Worm (Caenorhabditis elegans) whole organism, L2 larva: ENCODE results near the gene nhr-80.

Experiments
- alr-1 ChIP-seq: fragments of 150-350 bp; optimal IDR thresholded peaks from 2 replicates; lab custom pipeline; 2014; ENCODE audit warnings: missing biosample characterization, missing genetic modification characterization
- elt-1 ChIP-seq: fragments of 150-350 bp; optimal IDR thresholded peaks from 2 replicates; lab custom pipeline; 2014; ENCODE audit warnings: missing biosample characterization, missing genetic modification characterization
- fos-1 ChIP-seq: fragments of 150-350 bp; optimal IDR thresholded peaks from 2 replicates; lab custom pipeline; 2014; ENCODE audit warnings: missing biosample characterization, missing genetic modification characterization
- lin-39 ChIP-seq: fragments of 150-350 bp; optimal IDR thresholded peaks from 2 replicates; lab custom pipeline; 2014; ENCODE audit warnings: missing biosample characterization, missing genetic modification reagents, missing genetic modification characterization
- nhr-11 ChIP-seq: fragments of 150-350 bp; optimal IDR thresholded peaks from 2 replicates; lab custom pipeline; 2014; ENCODE audit warnings: missing biosample characterization, missing genetic modification characterization
- nhr-25 ChIP-seq: fragments of 150-350 bp; sonication (generic microtip); optimal IDR thresholded peaks from 3 replicates; lab custom pipeline; 2014; ENCODE audit warnings: missing biosample characterization, missing genetic modification characterization
- sem-4 ChIP-seq: fragments of 150-350 bp; optimal IDR thresholded peaks from 2 replicates; lab custom pipeline; 2014; ENCODE audit warnings: missing biosample characterization, missing genetic modification reagents, missing genetic modification characterization
- skn-1 ChIP-seq: sonication (generic microtip); optimal IDR thresholded peaks from 2 replicates; lab custom pipeline; 2017; ENCODE audit warnings: missing biosample characterization, missing genetic modification characterization
- snpc-4 ChIP-seq: fragments of 150-350 bp; optimal IDR thresholded peaks from 2 replicates; lab custom pipeline; 2014; ENCODE audit warnings: missing biosample characterization, missing genetic modification characterization
- unc-39 ChIP-seq: fragments of 150-350 bp; optimal IDR thresholded peaks from 2 replicates; lab custom pipeline; 2014; ENCODE audit warnings: missing biosample characterization, missing genetic modification characterization
- unc-62 ChIP-seq: fragments of 150-350 bp; optimal IDR thresholded peaks from 2 replicates; lab custom pipeline; 2014; ENCODE audit warnings: missing biosample characterization, missing genetic modification reagents, missing genetic modification characterization
- ztf-11 ChIP-seq: sonication (generic microtip); optimal IDR thresholded peaks from 2 replicates; lab custom pipeline; 2017; ENCODE audit warnings: missing biosample characterization, missing genetic modification characterization
- ztf-4 ChIP-seq: fragments of 150-350 bp; optimal IDR thresholded peaks from 2 replicates; lab custom pipeline; 2014; ENCODE audit warnings: missing biosample characterization, missing genetic modification characterization

DNA sequence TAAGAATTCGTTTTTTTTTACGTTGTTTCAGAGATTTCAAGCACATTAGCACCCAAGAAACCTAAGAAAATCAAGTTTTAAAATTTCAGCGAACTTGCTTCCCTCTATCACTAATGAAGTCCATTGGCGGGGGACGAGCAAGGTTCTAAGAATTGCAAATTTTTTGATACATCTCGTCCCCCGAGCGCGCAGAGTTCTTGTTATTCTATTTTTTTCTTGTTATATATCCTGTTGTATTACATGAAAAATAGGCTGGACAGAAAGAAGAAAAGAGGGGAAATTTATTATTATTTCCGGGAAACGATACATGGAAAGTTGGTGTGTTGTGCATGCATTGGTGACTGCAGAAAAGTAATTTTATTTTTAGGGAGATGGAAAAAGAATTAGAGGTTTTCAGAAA lies 15.0 kb upstream of the nhr-80 start:
- TF ChIP-seq nhr-25 (tag; lab: Kevin White, UChicago), result no peak
- no peak for TF ChIP-seq ztf-11
- TF ChIP-seq unc-62 (GFP tag; lab: Kevin White, UChicago), result no peak
- no peak for TF ChIP-seq fos-1 (tag; lab: Kevin White, UChicago)
- no peak for TF ChIP-seq skn-1 (tag; lab: Kevin White, UChicago)
- TF ChIP-seq elt-1 (tag; lab: Kevin White, UChicago), result no peak
- TF ChIP-seq sem-4 (tag; lab: Kevin White, UChicago), result no peak
- no peak for TF ChIP-seq nhr-11
- no peak for TF ChIP-seq snpc-4 (tag; lab: Kevin White, UChicago)
- no peak for TF ChIP-seq ztf-4
- TF ChIP-seq alr-1 (tag; lab: Kevin White, UChicago), result no peak
- no peak for TF ChIP-seq lin-39 (tag; lab: Kevin White, UChicago)
- no peak for TF ChIP-seq unc-39 (tag; lab: Kevin White, UChicago)
